Fruit fly (Drosophila melanogaster): ENCODE measurements around the gene DNAlig3.
A peak's percentile ranks its signal among the peaks of the same experiment; 100 is the strongest.

Gene DNAlig3

DNA sequence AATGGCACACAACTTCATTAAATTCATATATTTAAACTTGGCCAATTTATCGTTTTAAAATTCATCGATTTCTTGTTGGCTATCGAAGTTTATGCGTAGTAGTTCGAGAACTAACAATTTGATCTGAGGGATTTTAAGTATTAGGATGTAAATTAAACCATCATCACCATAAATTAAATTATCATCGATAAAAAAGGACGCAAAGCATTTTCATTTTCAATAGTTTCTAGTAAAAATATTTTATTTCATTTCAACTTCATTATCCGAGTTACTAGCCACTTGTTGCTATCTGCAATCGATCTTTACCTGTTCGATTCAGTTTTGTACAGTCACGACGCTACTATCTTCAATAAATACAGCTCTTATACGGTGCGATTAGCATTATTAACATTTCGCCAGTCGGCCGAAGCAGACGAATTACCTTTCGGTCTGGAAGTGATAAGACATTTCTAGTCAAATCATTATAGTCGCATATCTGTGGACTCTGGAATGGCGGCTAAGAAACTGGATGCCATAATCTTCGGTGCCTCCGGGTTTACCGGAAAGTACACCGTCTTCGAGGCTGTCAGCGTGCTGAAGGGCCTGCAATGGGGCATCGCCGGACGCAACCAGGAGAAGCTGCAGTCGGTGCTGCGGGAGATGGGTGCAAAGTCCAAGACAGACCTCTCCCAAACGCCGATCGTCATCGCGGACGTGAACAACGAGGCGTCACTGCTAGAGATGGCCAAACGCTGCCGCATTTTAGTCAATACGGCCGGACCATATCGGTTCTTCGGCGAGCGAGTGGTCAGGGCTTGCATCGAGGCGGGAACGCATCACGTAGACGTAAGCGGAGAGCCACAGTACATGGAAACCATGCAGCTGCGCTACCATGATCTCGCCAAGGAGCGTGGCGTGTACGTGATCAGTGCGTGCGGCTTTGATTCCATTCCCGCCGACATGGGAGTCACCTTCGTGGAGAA lies 4.9 kb upstream of the DNAlig3 start, which contains the start of gene CG5167 (continued):
- TF ChIP-seq btn (GFP tag; optimal IDR thresholded peaks at IDR 0.05) (no peak), Fer2 (tag; optimal IDR thresholded peaks at IDR 0.05) (no peak), CG18011 (GFP tag; optimal IDR thresholded peaks at IDR 0.05) (no peak), CG17829 (tag; optimal IDR thresholded peaks at IDR 0.05) (peak; percentile 54), CG14050 (GFP tag; IDR thresholded peaks at IDR 0.05) (no peak), Dfd (GFP tag; optimal IDR thresholded peaks at IDR 0.05) (no peak), CG1233 (GFP tag; optimal IDR thresholded peaks at IDR 0.05) (no peak), CG34376 (GFP tag; optimal IDR thresholded peaks at IDR 0.05) (peak; percentile 76), CG15269 (tag; optimal IDR thresholded peaks at IDR 0.05) (peak; percentile 47), CG10321 (GFP tag; IDR thresholded peaks at IDR 0.05) (no peak), CG15514 (GFP tag; optimal IDR thresholded peaks at IDR 0.05) (peak; percentile 51), scrt (GFP tag; optimal IDR thresholded peaks at IDR 0.05) (peak; percentile 27), luna (GFP tag; optimal IDR thresholded peaks at IDR 0.05) (peak; percentile 22), dmrt11E (tag; optimal IDR thresholded peaks at IDR 0.05) (peak; percentile 42), CG6791 (GFP tag; IDR thresholded peaks at IDR 0.05; ENCODE audit: partially characterized antibody) (no peak), CG17359 (tag; optimal IDR thresholded peaks at IDR 0.05) (peak; percentile 49), CG8924 (tag; optimal IDR thresholded peaks at IDR 0.05) (peak; percentile 63), danr (GFP tag; IDR thresholded peaks at IDR 0.05) (no peak), CG2120 (GFP tag; optimal IDR thresholded peaks at IDR 0.05) (peak; percentile 44), sug (tag; optimal IDR thresholded peaks at IDR 0.05) (peak; percentile 36), cato (GFP tag; optimal IDR thresholded peaks at IDR 0.05; ENCODE audit: borderline replicate concordance) (no peak), CG33213 (GFP tag; optimal IDR thresholded peaks at IDR 0.05) (no peak), zen2 (GFP tag; IDR thresholded peaks at IDR 0.05; ENCODE audit: partially characterized antibody) (no peak), bigmax (GFP tag; optimal IDR thresholded peaks at IDR 0.05) (no peak), CG11247 (GFP tag; IDR thresholded peaks at IDR 0.05) (no peak), org-1 (GFP tag; optimal IDR thresholded peaks at IDR 0.05) (no peak), z (GFP tag; IDR thresholded peaks at IDR 0.05) (no peak), peb (GFP tag; IDR thresholded peaks at IDR 0.05) (no peak), chm (GFP tag; IDR thresholded peaks at IDR 0.05) (no peak; the same call in 1 of the 2 replicates), ken (GFP tag; IDR thresholded peaks at IDR 0.05) (no peak), Meics (GFP tag; optimal IDR thresholded peaks at IDR 0.05) (peak; percentile 38), lola (GFP tag; optimal IDR thresholded peaks at IDR 0.05) (peak in 1 of 3 experiments; percentile 49), CG6765 (GFP tag; optimal IDR thresholded peaks at IDR 0.05) (peak; percentile 44), Hr3 (GFP tag; optimal IDR thresholded peaks at IDR 0.05) (no peak), CG11560 (tag; IDR thresholded peaks at IDR 0.05) (no peak), Max (GFP tag; optimal IDR thresholded peaks at IDR 0.05) (peak; percentile 43), E2f1 (GFP tag; IDR thresholded peaks at IDR 0.05) (no peak), CG10959 (GFP tag; IDR thresholded peaks at IDR 0.05) (no peak), CG17186 (GFP tag; optimal IDR thresholded peaks at IDR 0.05) (no peak), croc (GFP tag; conservative IDR thresholded peaks at IDR 0.05) (no peak), CG31224 (GFP tag; IDR thresholded peaks at IDR 0.05) (no peak), Sox102F (GFP tag; optimal IDR thresholded peaks at IDR 0.05) (peak; percentile 38), ase (GFP tag; IDR thresholded peaks at IDR 0.05) (no peak), CG17328 (GFP tag; IDR thresholded peaks at IDR 0.05) (peak; percentile 54), Sry-δ (GFP tag; optimal IDR thresholded peaks at IDR 0.05) (peak; percentile 45), tup (GFP tag; optimal IDR thresholded peaks at IDR 0.05) (no peak), Deaf1 (tag; optimal IDR thresholded peaks at IDR 0.05) (peak; percentile 50), hth (optimal IDR thresholded peaks at IDR 0.05) (no peak), CG18262 (tag; optimal IDR thresholded peaks at IDR 0.05) (peak; percentile 58)

All from whole organism, embryonic.